Fruit fly (Drosophila melanogaster) whole organism, adult: ENCODE results near the gene CG42656.
A peak's percentile ranks its signal among the peaks of the same experiment; 100 is the strongest.

Experiments used
- CG11617 ChIP-seq: fragments of 200-800 bp; sonication (Bioruptor generic); optimal IDR thresholded peaks from 2 replicates; lab custom pipeline; 2017; ENCODE audit warnings: mild to moderate bottlenecking, missing biosample characterization, missing genetic modification reagents, missing genetic modification characterization
- CG12768 ChIP-seq: fragments of 200-800 bp; sonication (Bioruptor generic); optimal IDR thresholded peaks from 2 replicates; lab custom pipeline; 2017; ENCODE audit warnings: missing biosample characterization, missing genetic modification characterization, mild to moderate bottlenecking, moderate library complexity, missing genetic modification reagents
- CG14711 ChIP-seq: fragments of 200-800 bp; sonication (Bioruptor generic); optimal IDR thresholded peaks from 2 replicates; lab custom pipeline; 2018; ENCODE audit warnings: missing biosample characterization, mild to moderate bottlenecking, missing genetic modification characterization, moderate library complexity
- CG1620 ChIP-seq: fragments of 200-800 bp; sonication (Bioruptor generic); optimal IDR thresholded peaks from 2 replicates; lab custom pipeline; 2016; ENCODE audit warnings: missing biosample characterization, missing genetic modification characterization
- CG33017 ChIP-seq: fragments of 200-800 bp; sonication (Bioruptor generic); optimal IDR thresholded peaks from 2 replicates; lab custom pipeline; 2018; ENCODE audit warnings: missing biosample characterization, mild to moderate bottlenecking, missing genetic modification characterization, moderate library complexity
- CG5204 ChIP-seq: fragments of 200-800 bp; sonication (Bioruptor generic); optimal IDR thresholded peaks from 2 replicates; lab custom pipeline; 2016; ENCODE audit warnings: missing biosample characterization, missing genetic modification characterization
- CG7045 ChIP-seq: fragments of 200-800 bp; sonication (Bioruptor generic); optimal IDR thresholded peaks from 2 replicates; lab custom pipeline; 2017; ENCODE audit warnings: missing biosample characterization, mild to moderate bottlenecking, missing genetic modification characterization
- CG7101 ChIP-seq: fragments of 200-800 bp; sonication (Bioruptor generic); optimal IDR thresholded peaks from 2 replicates; lab custom pipeline; 2018; ENCODE audit warnings: missing biosample characterization, mild to moderate bottlenecking, missing genetic modification characterization, moderate library complexity
- Clk ChIP-seq: fragments of 200-800 bp; sonication (Bioruptor generic); optimal IDR thresholded peaks from 2 replicates; lab custom pipeline; 2017; ENCODE audit warnings: missing biosample characterization, missing genetic modification characterization
- Crg-1 ChIP-seq: fragments of 200-800 bp; sonication (Bioruptor generic); optimal IDR thresholded peaks from 2 replicates; lab custom pipeline; 2016; ENCODE audit warnings: missing biosample characterization, missing genetic modification characterization
- Hr96 ChIP-seq: fragments of 200-800 bp; sonication (Bioruptor generic); optimal IDR thresholded peaks from 2 replicates; lab custom pipeline; 2016; ENCODE audit warnings: missing biosample characterization, missing genetic modification characterization
- Mnt ChIP-seq: fragments of 200-800 bp; sonication (Bioruptor generic); optimal IDR thresholded peaks from 2 replicates; lab custom pipeline; 2016; ENCODE audit warnings: missing biosample characterization, mild to moderate bottlenecking, missing genetic modification characterization
- bab1 ChIP-seq: fragments of 200-800 bp; sonication (Bioruptor generic); optimal IDR thresholded peaks from 3 replicates; lab custom pipeline; 2019; ENCODE audit warnings: missing biosample characterization, mild to moderate bottlenecking, missing genetic modification characterization, moderate library complexity
- cic ChIP-seq: fragments of 200-800 bp; sonication (Bioruptor generic); optimal IDR thresholded peaks from 2 replicates; lab custom pipeline; 2017; ENCODE audit warnings: missing biosample characterization, mild to moderate bottlenecking, missing genetic modification characterization, moderate library complexity
- cnc ChIP-seq, 2 experiments: fragments of >200 bp; optimal IDR thresholded peaks; 2 replicates each; lab custom pipeline; 2017
- kay ChIP-seq: fragments of 200-800 bp; sonication (Bioruptor generic); peaks from one replicate; lab custom pipeline; 2016; ENCODE audit warnings: missing biosample characterization, missing genetic modification characterization, borderline replicate concordance
- ovo ChIP-seq: fragments of 200-800 bp; sonication (Bioruptor generic); optimal IDR thresholded peaks from 2 replicates; lab custom pipeline; 2016; ENCODE audit warnings: missing biosample characterization, missing genetic modification characterization
- pad ChIP-seq: fragments of 200-800 bp; sonication (Bioruptor generic); optimal IDR thresholded peaks from 3 replicates; lab custom pipeline; 2017; ENCODE audit warnings: missing biosample characterization, missing genetic modification characterization, mild to moderate bottlenecking, moderate library complexity, missing genetic modification reagents
- tj ChIP-seq: fragments of 200-800 bp; sonication (Bioruptor generic); optimal IDR thresholded peaks from 3 replicates; lab custom pipeline; 2017; ENCODE audit warnings: missing biosample characterization, mild to moderate bottlenecking, missing genetic modification characterization, moderate library complexity
- toe ChIP-seq: fragments of 200-800 bp; sonication (Bioruptor generic); optimal IDR thresholded peaks from 2 replicates; lab custom pipeline; 2016; ENCODE audit warnings: missing biosample characterization, missing genetic modification characterization

Gene CG42656

DNA sequence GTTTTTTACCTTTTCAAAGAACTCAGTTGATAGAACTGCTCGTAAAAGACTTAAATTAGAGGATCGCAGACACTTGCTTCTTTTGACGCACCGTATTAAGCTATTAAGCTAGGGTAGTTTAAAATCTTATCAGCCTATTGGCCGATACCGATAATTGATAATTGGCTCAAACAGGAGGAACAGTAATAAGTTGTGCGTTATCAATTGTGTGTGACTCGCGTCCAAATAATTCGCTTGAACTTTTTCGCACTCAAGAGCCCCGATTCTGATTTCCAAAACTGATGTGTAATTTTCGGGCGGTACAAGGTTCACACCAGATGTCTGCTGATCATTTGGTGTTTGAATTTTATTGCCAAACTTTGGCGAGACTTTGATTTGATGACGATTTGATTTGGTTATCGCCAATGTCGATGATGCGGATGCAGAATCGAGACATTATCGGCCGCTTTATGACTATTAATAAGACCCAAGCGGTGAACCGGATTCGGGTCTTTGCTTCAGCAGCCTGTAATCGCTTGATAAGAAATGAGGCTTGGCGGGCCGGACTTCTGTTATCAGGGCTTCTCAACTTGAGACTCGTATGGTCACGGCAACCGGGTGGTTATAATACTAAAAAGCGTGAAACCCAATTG, 21.3 kb upstream of the CG42656 start:
- TF ChIP-seq toe (GFP tag; lab: Kevin White, UChicago) (no peak), kay (GFP tag; lab: Kevin White, UChicago) (peak; percentile 64), CG14711 (tag; lab: Kevin White, UChicago) (no peak)

DNA sequence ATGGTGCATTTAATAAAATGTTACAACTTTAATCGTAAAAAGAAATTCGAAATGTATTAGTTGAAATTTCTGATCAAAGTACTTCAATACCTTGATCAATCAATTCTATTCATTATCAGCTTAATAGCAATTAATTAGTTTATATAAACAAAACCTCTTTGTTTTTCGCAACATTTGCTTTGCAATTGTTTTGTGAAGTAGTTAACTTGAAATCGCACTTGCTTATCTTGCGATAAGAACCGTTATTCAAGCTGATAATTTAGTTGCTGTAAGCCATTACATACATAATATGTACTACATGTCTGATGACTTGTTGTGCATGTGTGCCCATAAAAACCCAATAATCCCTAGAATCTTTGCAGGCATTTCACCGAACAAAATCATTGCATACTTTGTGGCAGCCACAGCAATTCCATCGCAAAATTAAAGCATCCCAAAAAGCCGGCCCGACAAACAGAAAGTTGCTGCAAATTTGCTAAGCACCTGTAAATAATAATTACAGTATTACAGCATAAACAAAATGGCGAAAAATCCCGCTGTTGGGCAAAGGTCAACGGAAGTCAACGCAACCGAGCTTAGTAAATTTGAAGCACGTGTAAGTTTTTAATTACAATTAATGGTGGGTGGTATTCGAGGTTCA, 15.2 kb upstream of the CG42656 start:
- TF ChIP-seq Crg-1 (GFP tag; lab: Kevin White, UChicago) (no peak), CG33017 (tag; lab: Kevin White, UChicago) (no peak), kay (GFP tag; lab: Kevin White, UChicago) (peak; percentile 86), Clk (GFP tag; lab: Kevin White, UChicago) (no peak), ovo (GFP tag; lab: Kevin White, UChicago) (no peak), CG7045 (no peak), CG12768 (no peak), CG7101 (no peak), bab1 (GFP tag; lab: Kevin White, UChicago) (peak; percentile 5), pad (GFP tag; lab: Kevin White, UChicago) (no peak), toe (GFP tag; lab: Kevin White, UChicago) (no peak), CG1620 (GFP tag; lab: Kevin White, UChicago) (no peak), cnc (optimal IDR thresholded peaks at IDR 0.05; lab: Kevin White, UChicago) (no peak), Hr96 (GFP tag; lab: Kevin White, UChicago) (no peak), Mnt (GFP tag; lab: Kevin White, UChicago) (no peak), CG5204 (GFP tag; lab: Kevin White, UChicago) (no peak), tj (GFP tag; lab: Kevin White, UChicago) (peak; percentile 1), cic (GFP tag; lab: Kevin White, UChicago) (peak; percentile 18), CG14711 (tag; lab: Kevin White, UChicago) (no peak), CG11617 (no peak)

DNA sequence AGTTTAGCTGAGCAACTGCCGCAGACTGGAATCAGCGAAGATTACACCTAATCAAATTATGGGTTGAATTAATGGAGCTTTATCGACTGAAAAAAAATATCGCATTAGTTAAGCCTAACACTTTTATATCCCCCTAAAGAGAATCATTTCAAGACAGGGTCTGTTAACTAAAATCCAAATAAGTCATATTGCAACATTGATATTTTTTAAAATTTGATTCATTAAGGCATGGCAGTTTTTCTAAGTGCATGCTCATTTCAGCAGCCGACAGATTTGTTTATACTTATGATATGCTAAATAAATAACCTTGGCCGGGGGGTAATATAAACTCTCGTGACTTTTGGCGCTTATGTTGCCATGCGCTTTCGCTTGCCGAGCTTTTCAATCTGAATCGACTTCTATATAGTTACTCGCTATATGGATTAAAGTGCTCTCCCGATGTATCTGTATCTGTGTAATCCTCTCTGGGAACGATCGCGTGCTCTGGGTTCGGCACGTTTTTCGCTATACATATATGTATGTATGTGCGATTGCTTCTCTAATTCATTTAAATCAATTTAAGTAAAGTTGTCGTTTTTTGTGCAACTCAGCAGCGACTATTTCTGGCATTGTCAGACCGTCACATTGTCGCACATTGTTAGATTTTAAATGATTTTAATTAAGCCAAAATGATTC, 13.4 kb upstream of the CG42656 start:
- TF ChIP-seq Mnt (GFP tag; lab: Kevin White, UChicago) = no peak
- peak; percentile 74 for TF ChIP-seq kay (GFP tag; lab: Kevin White, UChicago)
- TF ChIP-seq Hr96 (GFP tag; lab: Kevin White, UChicago) = no peak
- TF ChIP-seq cnc (optimal IDR thresholded peaks at IDR 0.05; lab: Kevin White, UChicago) = no peak
- TF ChIP-seq CG1620 (GFP tag; lab: Kevin White, UChicago) = no peak
- peak; percentile 53 for TF ChIP-seq CG5204 (GFP tag; lab: Kevin White, UChicago)
- TF ChIP-seq cic (GFP tag; lab: Kevin White, UChicago) = no peak
- peak; percentile 19 for TF ChIP-seq pad (GFP tag; lab: Kevin White, UChicago)
- peak; percentile 67 for TF ChIP-seq CG14711 (tag; lab: Kevin White, UChicago)
- no peak for TF ChIP-seq CG12768
- TF ChIP-seq CG33017 (tag; lab: Kevin White, UChicago) = no peak
- TF ChIP-seq tj (GFP tag; lab: Kevin White, UChicago) = no peak
- TF ChIP-seq Clk (GFP tag; lab: Kevin White, UChicago) = no peak
- no peak for TF ChIP-seq CG11617
- TF ChIP-seq CG7101 = peak; percentile 2
- peak; percentile 43 for TF ChIP-seq CG7045
- TF ChIP-seq toe (GFP tag; lab: Kevin White, UChicago) = no peak
- TF ChIP-seq bab1 (GFP tag; lab: Kevin White, UChicago) = no peak
- no peak for TF ChIP-seq Crg-1 (GFP tag; lab: Kevin White, UChicago)
- no peak for TF ChIP-seq ovo (GFP tag; lab: Kevin White, UChicago)

DNA sequence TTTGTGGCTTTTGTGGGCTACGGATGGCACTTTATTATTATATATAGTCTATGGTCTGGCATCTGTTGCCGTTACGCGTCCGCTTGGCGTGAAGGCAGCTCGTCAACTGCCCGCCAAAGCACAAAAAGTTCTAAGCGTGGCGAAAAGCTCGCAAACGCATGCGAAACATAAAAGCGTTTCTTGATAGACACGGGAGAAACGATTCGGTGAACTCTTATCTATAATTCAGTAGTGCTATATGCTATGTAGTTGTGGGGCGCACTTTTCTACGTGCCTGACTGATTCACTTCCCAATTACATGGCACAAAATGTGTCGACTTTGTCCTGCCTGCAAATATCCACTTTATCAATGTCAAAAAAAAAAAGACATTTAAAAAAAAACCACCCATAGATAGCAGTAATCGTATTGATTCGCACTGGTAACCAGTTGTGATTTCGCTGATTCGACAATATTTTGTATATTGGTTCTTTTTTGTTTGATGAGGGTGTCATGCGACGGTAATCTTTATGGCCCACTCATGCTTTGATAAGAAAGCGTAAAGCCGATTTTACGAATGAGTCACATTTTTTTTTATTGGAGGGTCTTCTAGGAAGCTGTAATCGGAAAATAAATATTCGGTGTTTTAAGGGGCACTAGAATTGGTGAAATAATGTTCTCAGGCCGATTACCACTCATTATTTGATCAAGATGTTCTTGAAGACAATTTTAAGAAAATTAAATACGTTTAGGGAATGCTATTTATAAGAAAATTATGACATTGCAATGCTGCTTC, 12.1 kb upstream of the CG42656 start, which contains the start of gene alpha-Est9:
TSS of gene alpha-Est9 (minus strand) at position 110 of the 773 bp plus-strand sequence.
- peak; percentile 95 for TF ChIP-seq kay (GFP tag; lab: Kevin White, UChicago)
- TF ChIP-seq CG11617 = peak; percentile 16
- no peak for TF ChIP-seq bab1 (GFP tag; lab: Kevin White, UChicago)
- peak; percentile 25 for TF ChIP-seq CG33017 (tag; lab: Kevin White, UChicago)
- TF ChIP-seq cic (GFP tag; lab: Kevin White, UChicago) = peak; percentile 59
- TF ChIP-seq Hr96 (GFP tag; lab: Kevin White, UChicago) = peak; percentile 39
- no peak for TF ChIP-seq Crg-1 (GFP tag; lab: Kevin White, UChicago)
- TF ChIP-seq CG5204 (GFP tag; lab: Kevin White, UChicago) = no peak
- TF ChIP-seq CG14711 (tag; lab: Kevin White, UChicago) = peak; percentile 1
- no peak for TF ChIP-seq Clk (GFP tag; lab: Kevin White, UChicago)
- TF ChIP-seq CG12768 = peak; percentile 33
- no peak for TF ChIP-seq ovo (GFP tag; lab: Kevin White, UChicago)
- TF ChIP-seq cnc (optimal IDR thresholded peaks at IDR 0.05; lab: Kevin White, UChicago) = no peak
- peak; percentile 74 for TF ChIP-seq Mnt (GFP tag; lab: Kevin White, UChicago)
- no peak for TF ChIP-seq toe (GFP tag; lab: Kevin White, UChicago)
- TF ChIP-seq CG7045 = no peak
- peak; percentile 14 for TF ChIP-seq CG7101
- peak; percentile 11 for TF ChIP-seq pad (GFP tag; lab: Kevin White, UChicago)
- TF ChIP-seq tj (GFP tag; lab: Kevin White, UChicago) = peak; percentile 60
